Fruit fly (Drosophila melanogaster) whole organism, pupa: ENCODE results near the gene CG15930.

ENCODE experiments used
- CG10348 ChIP-seq: fragments of 200-800 bp; sonication (Bioruptor generic); IDR thresholded peaks from 2 replicates; pipeline ENCODE4 v1.3.6; 2022; ENCODE audit warnings: missing biosample characterization, missing genetic modification characterization
- CG12605 ChIP-seq: fragments of 200-800 bp; sonication (Bioruptor generic); IDR thresholded peaks from 2 replicates; pipeline ENCODE4 v1.3.6; 2022; ENCODE audit warnings: missing biosample characterization, missing genetic modification characterization
- CG13204 ChIP-seq: fragments of 200-800 bp; sonication (Bioruptor generic); optimal IDR thresholded peaks from 2 replicates; lab custom pipeline; 2018; ENCODE audit warnings: missing biosample characterization, mild to moderate bottlenecking, missing genetic modification characterization, moderate library complexity
- CG14655 ChIP-seq: fragments of 200-800 bp; sonication (Bioruptor generic); optimal IDR thresholded peaks from 3 replicates; lab custom pipeline; 2017; ENCODE audit warnings: mild to moderate bottlenecking, missing biosample characterization, missing genetic modification reagents, missing genetic modification characterization
- CG15710 ChIP-seq: fragments of 200-800 bp; sonication (Bioruptor generic); optimal IDR thresholded peaks from 2 replicates; lab custom pipeline; 2018; ENCODE audit warnings: missing biosample characterization, mild to moderate bottlenecking, missing genetic modification characterization, moderate library complexity
- CG17806 ChIP-seq: fragments of 200-800 bp; sonication (Bioruptor generic); optimal IDR thresholded peaks from 2 replicates; lab custom pipeline; 2018; ENCODE audit warnings: missing biosample characterization, mild to moderate bottlenecking, missing genetic modification characterization, moderate library complexity
- CG32121 ChIP-seq: fragments of 200-800 bp; sonication (Bioruptor generic); IDR thresholded peaks from 2 replicates; pipeline ENCODE4 v1.3.6; 2022; ENCODE audit warnings: missing biosample characterization, missing genetic modification characterization
- CG34367 ChIP-seq: fragments of 200-800 bp; sonication (Bioruptor generic); optimal IDR thresholded peaks from 2 replicates; lab custom pipeline; 2018; ENCODE audit warnings: missing biosample characterization, mild to moderate bottlenecking, missing genetic modification characterization
- CG4496 ChIP-seq: fragments of 200-800 bp; sonication (Bioruptor generic); IDR thresholded peaks from 3 replicates; pipeline ENCODE4 v1.3.6; 2022; ENCODE audit warnings: missing biosample characterization, missing genetic modification characterization
- CG8159 ChIP-seq: fragments of 200-800 bp; sonication (Bioruptor generic); optimal IDR thresholded peaks from 3 replicates; lab custom pipeline; 2018; ENCODE audit warnings: missing biosample characterization, mild to moderate bottlenecking, missing genetic modification characterization, moderate library complexity
- CG8301 ChIP-seq: fragments of 200-800 bp; sonication (Bioruptor generic); optimal IDR thresholded peaks from 2 replicates; lab custom pipeline; 2018; ENCODE audit warnings: missing biosample characterization, mild to moderate bottlenecking, missing genetic modification characterization
- CG9948 ChIP-seq: fragments of 200-800 bp; sonication (Bioruptor generic); optimal IDR thresholded peaks from 2 replicates; lab custom pipeline; 2018; ENCODE audit warnings: missing biosample characterization, mild to moderate bottlenecking, missing genetic modification characterization, moderate library complexity
- D1 ChIP-seq: fragments of 200-800 bp; sonication (Bioruptor generic); optimal IDR thresholded peaks from 2 replicates; lab custom pipeline; 2018; ENCODE audit warnings: missing biosample characterization, mild to moderate bottlenecking, missing genetic modification characterization, moderate library complexity
- EcR ChIP-seq: fragments of 200-800 bp; sonication (Bioruptor generic); optimal IDR thresholded peaks from 3 replicates; lab custom pipeline; 2019; ENCODE audit warnings: missing biosample characterization, missing genetic modification characterization, mild to moderate bottlenecking, moderate library complexity, missing genetic modification reagents
- Ets98B ChIP-seq: fragments of 200-800 bp; sonication (Bioruptor generic); IDR thresholded peaks from 2 replicates; pipeline ENCODE4 v1.3.6; 2022; ENCODE audit warnings: missing biosample characterization, missing genetic modification characterization
- Pif1A ChIP-seq: fragments of 200-800 bp; sonication (Bioruptor generic); optimal IDR thresholded peaks from 3 replicates; lab custom pipeline; 2016; ENCODE audit warnings: missing biosample characterization, missing genetic modification characterization
- Pif1B ChIP-seq: fragments of 200-800 bp; sonication (Bioruptor generic); optimal IDR thresholded peaks from 3 replicates; lab custom pipeline; 2016; ENCODE audit warnings: missing biosample characterization, missing genetic modification characterization
- Snoo ChIP-seq: fragments of 200-800 bp; sonication (Bioruptor generic); optimal IDR thresholded peaks from 3 replicates; lab custom pipeline; 2017; ENCODE audit warnings: missing biosample characterization, mild to moderate bottlenecking, missing genetic modification characterization, inconsistent platforms
- fd96Ca ChIP-seq: fragments of 200-800 bp; sonication (Bioruptor generic); IDR thresholded peaks from 3 replicates; pipeline ENCODE4 v1.3.6; 2022; ENCODE audit warnings: missing biosample characterization, missing genetic modification characterization
- gl ChIP-seq: fragments of 200-800 bp; sonication (Bioruptor generic); optimal IDR thresholded peaks from 2 replicates; lab custom pipeline; 2018; ENCODE audit warnings: missing biosample characterization, mild to moderate bottlenecking, missing genetic modification characterization
- rn ChIP-seq: fragments of 200-800 bp; sonication (Bioruptor generic); IDR thresholded peaks from 2 replicates; pipeline ENCODE4 v1.3.6; 2022; ENCODE audit warnings: missing biosample characterization, missing genetic modification characterization

CG15930 gene

dm6 chrX:5305591-5305990, 11.5 kb downstream of the CG15930 start, which contains the start of gene CG3323:
Gene CG3323 (minus strand): TSS chrX:5305691.
- TF ChIP-seq EcR (GFP tag; lab: Kevin White, UChicago) (no peak), CG14655 (GFP tag; lab: Kevin White, UChicago) (no peak), fd96Ca (no peak), CG10348 (GFP tag; lab: Robert Waterston, UW) (no peak), CG32121 (no peak)
- TF ChIP-seq, all 21 proteins: peak for 0

- TF ChIP-seq CG4496 (GFP tag; lab: Robert Waterston, UW): peak; percentile 29; the same call in 1 of the 3 replicates
- no peak for TF ChIP-seq CG12605 (GFP tag; lab: Robert Waterston, UW)
- peak; percentile 57 for TF ChIP-seq CG17806 (tag; lab: Kevin White, UChicago)
- TF ChIP-seq gl (tag; lab: Kevin White, UChicago): peak; percentile 56
- peak; percentile 18 for TF ChIP-seq CG13204 (GFP tag; lab: Kevin White, UChicago)
- peak; percentile 74 for TF ChIP-seq CG15710 (tag; lab: Kevin White, UChicago)
- no peak for TF ChIP-seq CG14655 (GFP tag; lab: Kevin White, UChicago)
- no peak for TF ChIP-seq D1
- TF ChIP-seq EcR (GFP tag; lab: Kevin White, UChicago): peak; percentile 80
- TF ChIP-seq CG10348 (GFP tag; lab: Robert Waterston, UW): no peak
- TF ChIP-seq CG32121: no peak
- no peak for TF ChIP-seq Pif1B (GFP tag; lab: Kevin White, UChicago)
- no peak for TF ChIP-seq fd96Ca
- TF ChIP-seq CG9948 (tag; lab: Kevin White, UChicago): peak; percentile 65
- TF ChIP-seq Snoo: no peak
- TF ChIP-seq Pif1A (GFP tag; lab: Kevin White, UChicago): no peak
- no peak for TF ChIP-seq Ets98B
- peak; percentile 67 for TF ChIP-seq CG34367 (tag; lab: Kevin White, UChicago)
- TF ChIP-seq rn (GFP tag; lab: Robert Waterston, UW): no peak
- peak; percentile 76 for TF ChIP-seq CG8159 (tag; lab: Kevin White, UChicago)
- TF ChIP-seq CG8301: peak; percentile 16
Measured at dm6 chrX:5300623-5301283, 16.3 kb downstream of the CG15930 start.

- no peak for TF ChIP-seq CG9948 (tag; lab: Kevin White, UChicago)
- TF ChIP-seq CG8159 (tag; lab: Kevin White, UChicago): peak; percentile 36
Measured at dm6 chrX:5299957-5300356, 17.1 kb downstream of the CG15930 start.

- no peak for TF ChIP-seq rn (GFP tag; lab: Robert Waterston, UW)
- no peak for TF ChIP-seq CG32121
- TF ChIP-seq CG15710 (tag; lab: Kevin White, UChicago): no peak
- TF ChIP-seq CG8159 (tag; lab: Kevin White, UChicago): no peak
- no peak for TF ChIP-seq fd96Ca
- no peak for TF ChIP-seq CG4496 (GFP tag; lab: Robert Waterston, UW)
- TF ChIP-seq Pif1B (GFP tag; lab: Kevin White, UChicago): no peak
- no peak for TF ChIP-seq D1
- TF ChIP-seq gl (tag; lab: Kevin White, UChicago): no peak
- no peak for TF ChIP-seq CG17806 (tag; lab: Kevin White, UChicago)
- no peak for TF ChIP-seq EcR (GFP tag; lab: Kevin White, UChicago)
- TF ChIP-seq CG12605 (GFP tag; lab: Robert Waterston, UW): no peak
- no peak for TF ChIP-seq CG9948 (tag; lab: Kevin White, UChicago)
Measured at dm6 chrX:5295766-5296165, 21.3 kb downstream of the CG15930 start, which contains the start of gene CG42749. Gene CG42749 (plus strand): TSS chrX:5296066.

dm6 chrX:5293141-5293540, 24.0 kb downstream of the CG15930 start:
- TF ChIP-seq CG8159 (tag; lab: Kevin White, UChicago): no peak
- TF ChIP-seq rn (GFP tag; lab: Robert Waterston, UW): no peak
- no peak for TF ChIP-seq CG13204 (GFP tag; lab: Kevin White, UChicago)
- TF ChIP-seq CG15710 (tag; lab: Kevin White, UChicago): no peak
- no peak for TF ChIP-seq Pif1B (GFP tag; lab: Kevin White, UChicago)
- no peak for TF ChIP-seq EcR (GFP tag; lab: Kevin White, UChicago)
- no peak for TF ChIP-seq CG9948 (tag; lab: Kevin White, UChicago)
- no peak for TF ChIP-seq CG34367 (tag; lab: Kevin White, UChicago)
- no peak for TF ChIP-seq gl (tag; lab: Kevin White, UChicago)
- no peak for TF ChIP-seq CG17806 (tag; lab: Kevin White, UChicago)
- no peak for TF ChIP-seq CG4496 (GFP tag; lab: Robert Waterston, UW)
- TF ChIP-seq Pif1A (GFP tag; lab: Kevin White, UChicago): no peak
- no peak for TF ChIP-seq CG10348 (GFP tag; lab: Robert Waterston, UW)
- TF ChIP-seq Snoo: no peak
- TF ChIP-seq CG12605 (GFP tag; lab: Robert Waterston, UW): no peak
- TF ChIP-seq CG32121: no peak

dm6 chrX:5289692-5290091, 27.4 kb downstream of the CG15930 start:
- TF ChIP-seq Ets98B: no peak
- TF ChIP-seq CG9948 (tag; lab: Kevin White, UChicago): no peak
- no peak for TF ChIP-seq CG32121
- no peak for TF ChIP-seq CG8301
- no peak for TF ChIP-seq Pif1A (GFP tag; lab: Kevin White, UChicago)
- no peak for TF ChIP-seq CG4496 (GFP tag; lab: Robert Waterston, UW)
- TF ChIP-seq CG17806 (tag; lab: Kevin White, UChicago): no peak
- TF ChIP-seq fd96Ca: no peak
- no peak for TF ChIP-seq CG8159 (tag; lab: Kevin White, UChicago)
- no peak for TF ChIP-seq CG10348 (GFP tag; lab: Robert Waterston, UW)
- no peak for TF ChIP-seq gl (tag; lab: Kevin White, UChicago)
- no peak for TF ChIP-seq CG12605 (GFP tag; lab: Robert Waterston, UW)
- no peak for TF ChIP-seq CG14655 (GFP tag; lab: Kevin White, UChicago)
